Worm (Caenorhabditis elegans) whole organism, young adult: ENCODE results near the gene rfip-1.
A peak's percentile ranks its signal among the peaks of the same experiment; 100 is the strongest.

ENCODE experiments used
- F23B12.7 ChIP-seq: sonication (generic microtip); optimal IDR thresholded peaks from 2 replicates; lab custom pipeline; 2017; ENCODE audit warnings: missing genetic modification characterization, mild to moderate bottlenecking, missing compliant biosample characterization, antibody characterized with exemption, moderate library complexity; ENCODE audit not compliant: insufficient read depth
- K11D2.4 ChIP-seq: fragments of 200-800 bp; sonication (Bioruptor generic); IDR thresholded peaks from 2 replicates; pipeline ENCODE4 v1.3.6; 2022; ENCODE audit warnings: missing genetic modification reagents, missing genetic modification characterization, missing compliant biosample characterization
- Y53F4B.3 ChIP-seq: fragments of 200-800 bp; sonication (Bioruptor generic); IDR thresholded peaks from 2 replicates; pipeline ENCODE4 v1.3.6; 2022; ENCODE audit warnings: missing genetic modification reagents, missing genetic modification characterization, missing compliant biosample characterization
- Y67H2A.10 ChIP-seq: fragments of 200-800 bp; sonication (Bioruptor generic); conservative IDR thresholded peaks from 2 replicates; pipeline ENCODE4 v1.3.6; 2022; ENCODE audit warnings: missing genetic modification reagents, missing genetic modification characterization, missing compliant biosample characterization
- ama-1 ChIP-seq, 3 experiments: fragments of 150-350 bp in 1 of 3; sonication (generic microtip) in 2 of 3; optimal IDR thresholded peaks; 2 replicates each; lab custom pipeline; 2014 to 2018; ENCODE audit warnings: missing biosample characterization in 2 of 3, missing genetic modification characterization in 2 of 3, missing genetic modification reagents in 2 of 3
- atf-7 ChIP-seq: sonication (generic microtip); optimal IDR thresholded peaks from 2 replicates; lab custom pipeline; 2017; ENCODE audit warnings: mild to moderate bottlenecking, missing genetic modification characterization, missing compliant biosample characterization
- attf-5 ChIP-seq: fragments of 200-800 bp; sonication (Bioruptor generic); optimal IDR thresholded peaks from 2 replicates; lab custom pipeline; 2018; ENCODE audit warnings: mild to moderate bottlenecking, missing genetic modification characterization, missing compliant biosample characterization
- attf-6 ChIP-seq: fragments of 200-800 bp; sonication (Bioruptor generic); IDR thresholded peaks from 2 replicates; pipeline ENCODE4 v1.3.6; 2022; ENCODE audit warnings: missing genetic modification reagents, missing genetic modification characterization, missing compliant biosample characterization
- cebp-1 ChIP-seq, 2 experiments: fragments of 200-800 bp in 1 of 2; sonication (Bioruptor generic) in 1 of 2; sonication (generic microtip) in 1 of 2; IDR thresholded peaks in 1 of 2; optimal IDR thresholded peaks in 1 of 2; 2 replicates each; pipeline versions ENCODE4 v1.3.6 to Lab custom; 2017 to 2022; ENCODE audit warnings: missing compliant biosample characterization in 2 of 2, missing genetic modification characterization in 2 of 2, mild to moderate bottlenecking in 1 of 2, missing genetic modification reagents in 1 of 2, moderate library complexity in 1 of 2
- ceh-100 ChIP-seq: fragments of 200-800 bp; sonication (Bioruptor generic); IDR thresholded peaks from 2 replicates; pipeline ENCODE4 v1.3.6; 2022; ENCODE audit warnings: missing genetic modification reagents, missing genetic modification characterization, missing compliant biosample characterization
- ceh-27 ChIP-seq: fragments of 200-800 bp; sonication (Bioruptor generic); optimal IDR thresholded peaks from 2 replicates; lab custom pipeline; 2018; ENCODE audit warnings: mild to moderate bottlenecking, missing genetic modification characterization, moderate library complexity, missing compliant biosample characterization
- chd-7 ChIP-seq: sonication (generic microtip); optimal IDR thresholded peaks from 2 replicates; lab custom pipeline; 2016; ENCODE audit warnings: mild to moderate bottlenecking, missing genetic modification characterization, moderate library complexity, missing compliant biosample characterization
- dox-1 ChIP-seq: fragments of 200-800 bp; sonication (Bioruptor generic); IDR thresholded peaks from 2 replicates; pipeline ENCODE4 v1.3.6; 2022; ENCODE audit warnings: missing genetic modification reagents, missing genetic modification characterization, missing compliant biosample characterization
- efl-1 ChIP-seq: fragments of 150-350 bp; optimal IDR thresholded peaks from 2 replicates; lab custom pipeline; 2014; ENCODE audit warnings: missing biosample characterization, missing genetic modification reagents, missing genetic modification characterization
- egl-18 ChIP-seq: fragments of 200-800 bp; sonication (Bioruptor generic); IDR thresholded peaks from 2 replicates; pipeline ENCODE4 v1.3.6; 2022; ENCODE audit warnings: missing genetic modification reagents, missing genetic modification characterization, missing compliant biosample characterization
- ekl-4 ChIP-seq: fragments of 200-800 bp; sonication (Bioruptor generic); IDR thresholded peaks from 2 replicates; pipeline ENCODE4 v1.3.6; 2022; ENCODE audit warnings: missing genetic modification reagents, missing genetic modification characterization, missing compliant biosample characterization
- gei-17 ChIP-seq: fragments of 200-800 bp; sonication (Bioruptor generic); optimal IDR thresholded peaks from 2 replicates; lab custom pipeline; 2018; ENCODE audit warnings: mild to moderate bottlenecking, missing genetic modification characterization, missing compliant biosample characterization
- hmg-20 ChIP-seq: fragments of 200-800 bp; sonication (Bioruptor generic); IDR thresholded peaks from 2 replicates; pipeline ENCODE4 v1.3.6; 2022; ENCODE audit warnings: missing genetic modification reagents, missing genetic modification characterization, missing compliant biosample characterization
- let-526 ChIP-seq: fragments of 200-800 bp; sonication (Bioruptor generic); IDR thresholded peaks from 2 replicates; pipeline ENCODE4 v1.3.6; 2022; ENCODE audit warnings: missing genetic modification reagents, missing genetic modification characterization, missing compliant biosample characterization
- let-607 ChIP-seq, 2 experiments: fragments of 200-800 bp in 1 of 2; sonication (Bioruptor generic) in 1 of 2; sonication (generic microtip) in 1 of 2; optimal IDR thresholded peaks; 2 replicates each; lab custom pipeline; 2016 to 2018; ENCODE audit warnings: mild to moderate bottlenecking in 2 of 2, missing compliant biosample characterization in 2 of 2, missing genetic modification characterization in 2 of 2, moderate library complexity in 2 of 2, missing genotype in 1 of 2
- lin-54 ChIP-seq: fragments of 200-800 bp; sonication (Bioruptor generic); optimal IDR thresholded peaks from 2 replicates; lab custom pipeline; 2018; ENCODE audit warnings: mild to moderate bottlenecking, missing genetic modification characterization, missing compliant biosample characterization
- madf-10 ChIP-seq: sonication (generic microtip); optimal IDR thresholded peaks from 2 replicates; lab custom pipeline; 2016; ENCODE audit warnings: mild to moderate bottlenecking, missing genetic modification characterization, missing compliant biosample characterization
- madf-6 ChIP-seq: fragments of 200-800 bp; sonication (Bioruptor generic); IDR thresholded peaks from 2 replicates; pipeline ENCODE4 v1.3.6; 2022; ENCODE audit warnings: missing genetic modification reagents, missing genetic modification characterization, missing compliant biosample characterization
- madf-8 ChIP-seq: fragments of 200-800 bp; sonication (Bioruptor generic); conservative IDR thresholded peaks from 2 replicates; pipeline ENCODE4 v1.3.6; 2022; ENCODE audit warnings: missing genetic modification reagents, missing genetic modification characterization, missing compliant biosample characterization
- mes-4 ChIP-seq: sonication (generic microtip); optimal IDR thresholded peaks from 2 replicates; lab custom pipeline; 2016; ENCODE audit warnings: missing genotype, missing genetic modification characterization, missing compliant biosample characterization
- nhr-80 ChIP-seq: sonication (generic microtip); optimal IDR thresholded peaks from 2 replicates; lab custom pipeline; 2016; ENCODE audit warnings: missing genetic modification characterization, missing compliant biosample characterization
- sea-2 ChIP-seq: fragments of 200-800 bp; sonication (Bioruptor generic); IDR thresholded peaks from 2 replicates; pipeline ENCODE4 v1.3.6; 2022; ENCODE audit warnings: missing genetic modification characterization, missing compliant biosample characterization
- sptf-2 ChIP-seq: fragments of 200-800 bp; sonication (Bioruptor generic); optimal IDR thresholded peaks from 2 replicates; lab custom pipeline; 2018; ENCODE audit warnings: mild to moderate bottlenecking, missing genetic modification characterization, missing compliant biosample characterization
- unc-62 ChIP-seq: fragments of 150-350 bp; optimal IDR thresholded peaks from 2 replicates; lab custom pipeline; 2014; ENCODE audit warnings: missing biosample characterization, missing genetic modification reagents, missing genetic modification characterization
- xnd-1 ChIP-seq: sonication (generic microtip); optimal IDR thresholded peaks from 2 replicates; lab custom pipeline; 2016; ENCODE audit warnings: missing genotype, missing genetic modification reagents, missing genetic modification characterization, missing compliant biosample characterization
- zfh-2 ChIP-seq: fragments of 200-800 bp; sonication (Bioruptor generic); conservative IDR thresholded peaks from 2 replicates; pipeline ENCODE4 v1.3.6; 2022; ENCODE audit warnings: missing genetic modification reagents, missing genetic modification characterization, missing compliant biosample characterization
- zim-3 ChIP-seq: sonication (generic microtip); optimal IDR thresholded peaks from 2 replicates; lab custom pipeline; 2017; ENCODE audit warnings: mild to moderate bottlenecking, missing genetic modification characterization, moderate library complexity, missing compliant biosample characterization

The rfip-1 gene

DNA sequence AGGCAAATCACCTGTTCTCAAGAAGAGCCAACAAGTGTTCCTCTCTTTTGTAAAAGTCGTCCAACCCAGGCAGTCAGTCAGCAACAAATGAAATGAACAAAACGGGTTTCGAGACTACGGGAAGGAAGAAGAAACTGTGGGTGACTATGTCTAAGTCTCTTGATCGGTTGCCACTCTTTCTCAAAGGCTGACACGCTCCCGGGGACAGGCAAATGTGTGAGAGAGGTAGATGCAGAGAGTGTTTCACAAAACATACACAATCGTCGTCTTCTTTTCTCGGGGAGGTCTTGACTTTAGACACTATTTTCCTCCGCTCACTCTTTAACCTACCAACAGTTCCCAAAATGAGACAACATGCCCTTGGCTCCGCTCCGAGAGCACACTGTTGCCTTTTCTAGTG lies 46.8 kb downstream of the rfip-1 start:
- peak; percentile 60; the same call in 1 of the 2 replicates for TF ChIP-seq dox-1 (GFP tag; lab: Robert Waterston, UW)
- 0 out of 2 replicates have a peak, but pooled peaks have one; percentile 25 for TF ChIP-seq zfh-2 (GFP tag; lab: Robert Waterston, UW)
- no peak for TF ChIP-seq ama-1 (optimal IDR thresholded peaks at IDR 0.05; lab: Kevin White, UChicago)
- no peak for TF ChIP-seq ama-1 (GFP tag; optimal IDR thresholded peaks at IDR 0.05; lab: Kevin White, UChicago)
- TF ChIP-seq efl-1 (GFP tag; lab: Kevin White, UChicago): no peak
- TF ChIP-seq mes-4 (tag; lab: Kevin White, UChicago): no peak
- TF ChIP-seq let-526 (GFP tag; lab: Robert Waterston, UW): no peak
- TF ChIP-seq Y67H2A.10 (GFP tag; lab: Robert Waterston, UW): no peak
- TF ChIP-seq madf-10 (tag; lab: Kevin White, UChicago): no peak
- TF ChIP-seq nhr-80: peak; percentile 59
- TF ChIP-seq zim-3 (tag; lab: Kevin White, UChicago): no peak
- TF ChIP-seq sea-2: no peak
- no peak for TF ChIP-seq let-607 (tag; optimal IDR thresholded peaks at IDR 0.05; lab: Kevin White, UChicago)
- TF ChIP-seq cebp-1 (GFP tag; IDR thresholded peaks at IDR 0.05; lab: Robert Waterston, UW): no peak
- peak; percentile 25 for TF ChIP-seq cebp-1 (tag; optimal IDR thresholded peaks at IDR 0.05; lab: Kevin White, UChicago)
- no peak for TF ChIP-seq hmg-20
- TF ChIP-seq madf-6: no peak
- no peak for TF ChIP-seq ekl-4
- no peak for TF ChIP-seq sptf-2 (GFP tag; lab: Kevin White, UChicago)
- no peak for TF ChIP-seq ceh-100 (GFP tag; lab: Robert Waterston, UW)
- TF ChIP-seq unc-62: no peak
- TF ChIP-seq Y53F4B.3: no peak
- TF ChIP-seq egl-18 (GFP tag; lab: Robert Waterston, UW): no peak
- no peak for TF ChIP-seq xnd-1 (tag; lab: Kevin White, UChicago)
- TF ChIP-seq K11D2.4: no peak
- no peak for TF ChIP-seq F23B12.7 (tag; lab: Kevin White, UChicago)
- TF ChIP-seq attf-5 (GFP tag; lab: Kevin White, UChicago): peak; percentile 43
- no peak for TF ChIP-seq ceh-27 (GFP tag; lab: Kevin White, UChicago)

DNA sequence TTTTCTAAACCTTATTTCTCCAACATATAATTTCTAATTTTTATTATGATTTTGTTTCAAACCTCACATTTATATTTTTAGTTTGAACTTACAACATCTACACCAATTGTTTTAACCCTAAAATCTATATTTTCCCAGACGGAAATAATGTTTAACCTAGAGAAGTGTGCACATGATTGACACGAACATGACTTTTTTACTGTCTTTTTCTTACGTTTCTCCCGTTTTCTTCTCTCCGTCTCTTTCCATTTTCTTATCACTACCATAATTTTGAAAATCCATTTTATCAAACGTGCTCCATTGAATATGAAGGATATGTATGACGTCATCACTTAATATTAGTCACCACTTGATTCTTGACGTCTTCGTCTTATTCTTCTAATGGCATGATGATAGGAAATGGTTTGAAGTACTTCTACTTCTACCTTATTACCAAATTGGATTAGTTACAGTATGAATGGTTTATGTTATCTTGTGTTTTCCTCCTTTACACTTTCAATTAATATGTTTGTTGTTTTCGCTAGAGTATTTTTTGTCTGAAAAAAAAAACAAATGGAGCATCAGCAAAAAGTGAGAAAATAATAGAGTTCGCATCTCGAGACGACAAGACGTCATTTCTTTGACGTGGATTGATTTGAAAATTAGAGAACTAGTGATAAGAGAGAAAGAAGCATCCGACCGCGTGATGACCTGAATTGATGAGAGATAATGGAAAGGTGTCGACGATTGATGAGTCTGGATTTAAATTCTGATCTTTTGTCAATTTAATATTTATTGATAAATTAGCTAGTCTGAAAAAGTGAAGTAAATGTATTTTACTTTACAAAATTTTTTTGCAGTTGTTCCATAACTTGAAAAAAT lies 47.8 kb downstream of the rfip-1 start:
- no peak for TF ChIP-seq dox-1 (GFP tag; lab: Robert Waterston, UW)
- TF ChIP-seq let-607 (tag; optimal IDR thresholded peaks at IDR 0.05; lab: Kevin White, UChicago): peak in 1 of 2 experiments; percentile 21
- peak; percentile 90 for TF ChIP-seq unc-62
- peak; percentile 87 for TF ChIP-seq atf-7
- no peak for TF ChIP-seq attf-6 (GFP tag; lab: Robert Waterston, UW)
- no peak for TF ChIP-seq cebp-1 (GFP tag; IDR thresholded peaks at IDR 0.05; lab: Robert Waterston, UW)
- TF ChIP-seq cebp-1 (tag; optimal IDR thresholded peaks at IDR 0.05; lab: Kevin White, UChicago): peak; percentile 25
- peak; percentile 60 for TF ChIP-seq nhr-80
- TF ChIP-seq madf-8 (GFP tag; lab: Robert Waterston, UW): no peak
- no peak for TF ChIP-seq gei-17 (GFP tag; lab: Kevin White, UChicago)
- TF ChIP-seq, all 124 proteins: peak for 5

DNA sequence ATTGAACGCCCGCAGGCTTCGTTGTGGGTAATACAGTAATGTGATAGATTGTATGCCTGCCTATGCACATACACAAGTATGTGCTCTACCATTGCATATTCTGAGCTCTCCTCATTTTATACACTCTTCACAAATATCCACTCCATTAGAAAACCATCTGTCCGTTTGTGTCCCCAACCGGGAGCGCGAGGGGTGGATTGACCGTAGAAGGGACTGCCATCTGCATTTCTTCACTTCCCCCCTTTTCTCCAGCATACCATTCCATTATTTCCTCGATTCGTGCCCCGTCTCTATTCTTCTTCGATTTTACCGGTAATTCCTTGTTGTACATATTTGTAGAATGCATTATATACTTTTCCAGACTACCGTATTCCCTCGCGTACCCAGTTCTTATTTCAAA lies 48.8 kb downstream of the rfip-1 start:
- TF ChIP-seq lin-54 (no peak), chd-7 (tag; lab: Kevin White, UChicago) (peak; percentile 12), dox-1 (GFP tag; lab: Robert Waterston, UW) (0 out of 2 replicates have a peak, but pooled peaks have one; percentile 6)
